Worm (Caenorhabditis elegans) whole organism, L1 larva: ENCODE results near the gene K07H8.11.

ENCODE experiments used
- ama-1 ChIP-seq: fragments of 150-350 bp; optimal IDR thresholded peaks from 2 replicates; lab custom pipeline; 2014
- egl-27 ChIP-seq, 2 experiments: fragments of 150-350 bp in 1 of 2; sonication (generic microtip); optimal IDR thresholded peaks; 3 replicates each; lab custom pipeline; 2017 to 2018; ENCODE audit warnings: missing biosample characterization in 2 of 2, missing genetic modification characterization in 2 of 2, missing genetic modification reagents in 2 of 2
- fkh-10 ChIP-seq: sonication (generic microtip); optimal IDR thresholded peaks from 2 replicates; lab custom pipeline; 2017; ENCODE audit warnings: missing biosample characterization, missing genetic modification reagents, missing genetic modification characterization
- lin-15B ChIP-seq: fragments of 150-350 bp; sonication (generic microtip); optimal IDR thresholded peaks from 3 replicates; lab custom pipeline; 2014; ENCODE audit warnings: missing biosample characterization, missing genetic modification characterization
- pqm-1 ChIP-seq: sonication (generic microtip); optimal IDR thresholded peaks from 3 replicates; lab custom pipeline; 2017; ENCODE audit warnings: missing biosample characterization, missing genetic modification characterization

DNA sequence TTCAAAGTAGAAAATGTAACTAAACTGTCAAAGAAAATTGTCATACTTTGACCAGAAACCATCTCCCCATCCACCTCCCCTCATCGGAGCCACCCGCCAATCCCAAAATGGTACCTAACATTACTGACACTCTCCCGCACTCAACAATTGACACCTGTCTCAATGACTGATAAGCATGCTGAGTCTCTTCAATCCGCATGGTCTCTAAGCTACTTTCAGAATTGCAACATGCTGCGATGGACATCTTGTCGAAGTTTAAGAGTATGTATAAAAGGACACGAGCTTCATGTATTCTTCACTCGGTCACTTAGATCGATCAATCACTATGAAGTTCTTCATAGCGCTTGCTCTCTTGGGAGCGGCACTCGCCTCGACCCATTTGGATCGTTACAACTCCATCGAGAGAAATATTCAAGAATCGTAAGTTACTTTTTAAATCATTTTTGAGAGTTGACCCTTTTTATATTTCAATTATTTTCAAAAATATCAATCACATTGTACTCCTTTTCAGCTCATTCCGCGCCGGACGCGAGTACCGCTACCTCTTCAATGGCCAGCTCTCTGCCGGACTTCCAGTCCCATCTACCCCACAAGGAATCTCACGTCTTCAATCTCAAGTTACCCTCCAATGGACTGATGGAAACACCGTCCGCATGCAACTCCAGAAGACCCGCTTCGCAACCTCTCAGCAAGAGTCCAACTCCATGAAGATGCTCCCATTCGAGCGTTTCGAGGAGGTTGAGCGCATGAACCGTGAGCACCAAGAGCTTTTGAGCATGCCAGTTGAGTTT, 14.1 kb downstream of the K07H8.11 start, which contains the start of gene vit-6:
- no peak for TF ChIP-seq ama-1 (lab: Kevin White, UChicago)
- no peak for TF ChIP-seq pqm-1 (tag; lab: Kevin White, UChicago)
- TF ChIP-seq egl-27 (tag; optimal IDR thresholded peaks at IDR 0.05; lab: Kevin White, UChicago), result no peak
- TF ChIP-seq lin-15B, result no peak
- no peak for TF ChIP-seq fkh-10 (GFP tag; lab: Kevin White, UChicago)
